Fruit fly (Drosophila melanogaster) whole organism, wandering third instar larva: ENCODE measurements around the gene sinah.

Experiments used
- Dfd ChIP-seq: fragments of >200 bp; optimal IDR thresholded peaks from 2 replicates; lab custom pipeline; 2017; ENCODE audit warnings: missing biosample characterization, missing genetic modification characterization
- Hnf4 ChIP-seq: fragments of 200-800 bp; sonication (Bioruptor generic); optimal IDR thresholded peaks from 2 replicates; lab custom pipeline; 2016; ENCODE audit warnings: missing biosample characterization, mild to moderate bottlenecking, missing genetic modification characterization
- N ChIP-seq: fragments of >200 bp; optimal IDR thresholded peaks from 2 replicates; lab custom pipeline; 2018; ENCODE audit warnings: missing biosample characterization, missing external identifiers, missing genetic modification characterization
- OdsH ChIP-seq: fragments of 200-800 bp; sonication (Bioruptor generic); optimal IDR thresholded peaks from 2 replicates; lab custom pipeline; 2016; ENCODE audit warnings: missing biosample characterization, mild to moderate bottlenecking, missing genetic modification characterization
- Vsx2 ChIP-seq: fragments of 200-300, 225-300 bp; sonication (Bioruptor generic); optimal IDR thresholded peaks from 2 replicates; lab custom pipeline; 2018; ENCODE audit warnings: missing biosample characterization, missing genetic modification characterization; ENCODE audit not compliant: partially characterized antibody
- br ChIP-seq: fragments of 200-800 bp; sonication (Bioruptor generic); optimal IDR thresholded peaks from 2 replicates; lab custom pipeline; 2016; ENCODE audit warnings: missing biosample characterization, missing genetic modification characterization
- h ChIP-seq: fragments of 200-800 bp; sonication (Bioruptor generic); optimal IDR thresholded peaks from 3 replicates; lab custom pipeline; 2016; ENCODE audit warnings: missing biosample characterization, mild to moderate bottlenecking, missing genetic modification characterization

DNA sequence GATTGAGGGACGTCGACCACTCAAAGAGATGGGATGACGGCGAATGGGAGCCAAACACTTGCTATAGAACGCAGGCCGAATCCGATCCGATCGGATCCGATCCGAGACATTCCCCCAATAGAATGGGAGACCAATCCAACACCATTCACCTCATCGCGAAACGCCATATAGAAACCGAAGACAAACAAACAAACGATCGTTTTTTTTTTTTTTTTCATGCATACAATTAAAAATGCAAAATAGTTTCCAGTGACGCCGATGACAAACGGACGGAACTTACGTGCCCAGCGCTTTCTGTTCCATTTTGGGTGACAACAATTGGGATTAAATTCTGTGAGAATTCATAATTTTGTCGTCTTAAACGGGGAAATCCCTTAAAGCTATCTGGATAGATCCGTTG, 44.9 kb upstream of the sinah start:
- TF ChIP-seq Dfd (GFP tag; lab: Kevin White, UChicago) (no peak), N (GFP tag; lab: Kevin White, UChicago) (no peak), Vsx2 (GFP tag; lab: Kevin White, UChicago) (no peak), h (GFP tag; lab: Kevin White, UChicago) (no peak), OdsH (GFP tag; lab: Kevin White, UChicago) (no peak), br (no peak), Hnf4 (no peak)
